Worm (Caenorhabditis elegans) whole organism, dauer: ENCODE results near the gene srx-120.

ENCODE experiments used
- unc-62 ChIP-seq: sonication (generic microtip); optimal IDR thresholded peaks from 2 replicates; lab custom pipeline; 2017; ENCODE audit warnings: missing biosample characterization, missing genetic modification reagents, missing genetic modification characterization

Gene srx-120

ce11 chrII:12530958-12531357 is at the start of gene srx-120:
Gene srx-120 (plus strand): TSS chrII:12531258.
- TF ChIP-seq unc-62 (GFP tag; lab: Kevin White, UChicago), result no peak

- no peak for TF ChIP-seq unc-62 (GFP tag; lab: Kevin White, UChicago)
Observed at ce11 chrII:12481645-12482044, 49.4 kb upstream of the srx-120 start.

ce11 chrII:12482622-12483021 is 48.4 kb upstream of the srx-120 start, which contains the start of gene fbxb-102:
Gene fbxb-102 (plus strand): TSS chrII:12482922.
- no peak for TF ChIP-seq unc-62 (GFP tag; lab: Kevin White, UChicago)

ce11 chrII:12485060-12485459 is 46.0 kb upstream of the srx-120 start, which contains the start of gene F15A4.10:
Gene F15A4.10 (minus strand): TSS chrII:12485160.
- no peak for TF ChIP-seq unc-62 (GFP tag; lab: Kevin White, UChicago)

- TF ChIP-seq unc-62 (GFP tag; lab: Kevin White, UChicago), result no peak
Observed at ce11 chrII:12488810-12489209, 42.2 kb upstream of the srx-120 start.

ce11 chrII:12489903-12490302 is 41.2 kb upstream of the srx-120 start, which contains the start of gene T21B4.15:
Gene T21B4.15 (plus strand): TSS chrII:12490203.
- no peak for TF ChIP-seq unc-62 (GFP tag; lab: Kevin White, UChicago)

ce11 chrII:12491936-12492335 is 39.1 kb upstream of the srx-120 start, which contains the start of gene srz-6:
Gene srz-6 (plus strand): TSS chrII:12492236.
- no peak for TF ChIP-seq unc-62 (GFP tag; lab: Kevin White, UChicago)

- no peak for TF ChIP-seq unc-62 (GFP tag; lab: Kevin White, UChicago)
Observed at ce11 chrII:12494067-12494477, 37.0 kb upstream of the srx-120 start.

ce11 chrII:12494556-12495131 is 36.4 kb upstream of the srx-120 start, which contains the start of gene col-85:
Gene col-85 (minus strand): TSS chrII:12495095.
- no peak for TF ChIP-seq unc-62 (GFP tag; lab: Kevin White, UChicago)

- TF ChIP-seq unc-62 (GFP tag; lab: Kevin White, UChicago), result no peak
Observed at ce11 chrII:12496981-12497380, 34.1 kb upstream of the srx-120 start, which contains the start of gene T21B4.3. Gene T21B4.3 (minus strand): TSS chrII:12497081.

ce11 chrII:12499969-12500368 is 31.1 kb upstream of the srx-120 start:
- TF ChIP-seq unc-62 (GFP tag; lab: Kevin White, UChicago), result no peak

- TF ChIP-seq unc-62 (GFP tag; lab: Kevin White, UChicago), result no peak
Observed at ce11 chrII:12502784-12503183, 28.3 kb upstream of the srx-120 start, which contains the start of gene ador-1. Gene ador-1 (minus strand): TSS chrII:12502884.

ce11 chrII:12506511-12506910 is 24.5 kb upstream of the srx-120 start:
- no peak for TF ChIP-seq unc-62 (GFP tag; lab: Kevin White, UChicago)

ce11 chrII:12507038-12507437 is 24.0 kb upstream of the srx-120 start, which contains the start of gene srh-68:
Gene srh-68 (plus strand): TSS chrII:12507338.
- no peak for TF ChIP-seq unc-62 (GFP tag; lab: Kevin White, UChicago)

- TF ChIP-seq unc-62 (GFP tag; lab: Kevin White, UChicago), result no peak
Observed at ce11 chrII:12508650-12509049, 22.4 kb upstream of the srx-120 start, which contains the start of gene srh-67. Gene srh-67 (plus strand): TSS chrII:12508950.

ce11 chrII:12511866-12512265 is 19.2 kb upstream of the srx-120 start, which contains the start of gene srh-73:
Gene srh-73 (plus strand): TSS chrII:12512166.
- no peak for TF ChIP-seq unc-62 (GFP tag; lab: Kevin White, UChicago)

ce11 chrII:12514620-12515019 is 16.4 kb upstream of the srx-120 start, which contains the start of gene srh-69:
Gene srh-69 (minus strand): TSS chrII:12514720.
- no peak for TF ChIP-seq unc-62 (GFP tag; lab: Kevin White, UChicago)
